Worm (Caenorhabditis elegans) whole organism, L2 larva: Measurements from ENCODE around the gene rhi-1.

Source experiments
- C34F6.9 ChIP-seq: fragments of 150-350 bp; optimal IDR thresholded peaks from 2 replicates; lab custom pipeline; 2014; ENCODE audit warnings: missing biosample characterization, missing genetic modification characterization
- F13H6.1 ChIP-seq: sonication (generic microtip); optimal IDR thresholded peaks from 2 replicates; lab custom pipeline; 2016; ENCODE audit warnings: missing genetic modification characterization, missing compliant biosample characterization
- R02D3.7 ChIP-seq: fragments of 150-350 bp; optimal IDR thresholded peaks from 2 replicates; lab custom pipeline; 2014; ENCODE audit warnings: missing biosample characterization, missing genetic modification characterization
- Y55F3AM.14 ChIP-seq: fragments of 200-800 bp; sonication (Bioruptor generic); optimal IDR thresholded peaks from 2 replicates; lab custom pipeline; 2018; ENCODE audit warnings: mild to moderate bottlenecking, missing genetic modification characterization, missing compliant biosample characterization
- ZK546.5 ChIP-seq: sonication (generic microtip); optimal IDR thresholded peaks from 2 replicates; lab custom pipeline; 2017; ENCODE audit warnings: missing biosample characterization, missing genetic modification characterization
- alr-1 ChIP-seq: fragments of 150-350 bp; optimal IDR thresholded peaks from 2 replicates; lab custom pipeline; 2014; ENCODE audit warnings: missing biosample characterization, missing genetic modification characterization
- aly-2 ChIP-seq: fragments of 150-350 bp; optimal IDR thresholded peaks from 2 replicates; lab custom pipeline; 2014; ENCODE audit warnings: missing biosample characterization, missing genetic modification characterization
- ama-1 ChIP-seq: fragments of 150-350 bp; optimal IDR thresholded peaks from 2 replicates; lab custom pipeline; 2018; ENCODE audit warnings: inconsistent platforms
- blmp-1 ChIP-seq: sonication (generic microtip); optimal IDR thresholded peaks from 2 replicates; lab custom pipeline; 2017; ENCODE audit warnings: missing genetic modification characterization, mild to moderate bottlenecking, missing compliant biosample characterization, antibody characterized with exemption, moderate library complexity; ENCODE audit not compliant: insufficient read depth
- ceh-16 ChIP-seq: fragments of 150-350 bp; optimal IDR thresholded peaks from 2 replicates; lab custom pipeline; 2014; ENCODE audit warnings: missing biosample characterization, missing genetic modification characterization
- ceh-82 ChIP-seq: fragments of 150-350 bp; optimal IDR thresholded peaks from 2 replicates; lab custom pipeline; 2014; ENCODE audit warnings: missing biosample characterization, missing genetic modification characterization
- crh-2 ChIP-seq: sonication (generic microtip); optimal IDR thresholded peaks from 2 replicates; lab custom pipeline; 2017; ENCODE audit warnings: missing biosample characterization, missing genetic modification characterization
- dmd-4 ChIP-seq: sonication (generic microtip); optimal IDR thresholded peaks from 2 replicates; lab custom pipeline; 2017; ENCODE audit warnings: missing biosample characterization, missing genetic modification characterization
- elt-1 ChIP-seq: fragments of 150-350 bp; optimal IDR thresholded peaks from 2 replicates; lab custom pipeline; 2014; ENCODE audit warnings: missing biosample characterization, missing genetic modification characterization
- elt-3 ChIP-seq: sonication (generic microtip); optimal IDR thresholded peaks from 2 replicates; lab custom pipeline; 2017; ENCODE audit warnings: missing biosample characterization, missing genetic modification characterization
- fos-1 ChIP-seq: fragments of 150-350 bp; optimal IDR thresholded peaks from 2 replicates; lab custom pipeline; 2014; ENCODE audit warnings: missing biosample characterization, missing genetic modification characterization
- gmeb-1 ChIP-seq: fragments of 150-350 bp; optimal IDR thresholded peaks from 2 replicates; lab custom pipeline; 2014; ENCODE audit warnings: missing biosample characterization, missing genetic modification characterization
- lin-11 ChIP-seq: fragments of 150-350 bp; sonication (generic microtip); optimal IDR thresholded peaks from 2 replicates; lab custom pipeline; 2014; ENCODE audit warnings: missing biosample characterization, missing genetic modification characterization, inconsistent platforms, mixed read lengths
- lin-13 ChIP-seq: fragments of 150-350 bp; optimal IDR thresholded peaks from 2 replicates; lab custom pipeline; 2014; ENCODE audit warnings: missing biosample characterization, missing genetic modification reagents, missing genetic modification characterization
- lin-39 ChIP-seq: fragments of 150-350 bp; optimal IDR thresholded peaks from 2 replicates; lab custom pipeline; 2014; ENCODE audit warnings: missing biosample characterization, missing genetic modification reagents, missing genetic modification characterization
- lsy-2 ChIP-seq, 2 experiments: fragments of 150-350 bp in 1 of 2; sonication (generic microtip) in 1 of 2; optimal IDR thresholded peaks; 2 replicates each; lab custom pipeline; 2014 to 2017; ENCODE audit warnings: missing biosample characterization in 2 of 2, missing genetic modification characterization in 2 of 2
- mab-5 ChIP-seq: fragments of 150-350 bp; optimal IDR thresholded peaks from 2 replicates; lab custom pipeline; 2014; ENCODE audit warnings: missing biosample characterization, missing genetic modification characterization
- mbf-1 ChIP-seq: sonication (generic microtip); optimal IDR thresholded peaks from 2 replicates; lab custom pipeline; 2017; ENCODE audit warnings: missing biosample characterization, missing genetic modification characterization
- mdl-1 ChIP-seq, 2 experiments: fragments of 150-350 bp in 1 of 2; sonication (generic microtip) in 1 of 2; optimal IDR thresholded peaks; 2 replicates each; lab custom pipeline; 2017; ENCODE audit warnings: missing biosample characterization in 2 of 2, missing genetic modification characterization in 2 of 2
- nhr-10 ChIP-seq: sonication (generic microtip); optimal IDR thresholded peaks from 2 replicates; lab custom pipeline; 2017; ENCODE audit warnings: missing biosample characterization, missing genetic modification characterization
- nhr-129 ChIP-seq: fragments of 150-350 bp; optimal IDR thresholded peaks from 2 replicates; lab custom pipeline; 2014; ENCODE audit warnings: missing biosample characterization, missing genetic modification characterization
- nhr-21 ChIP-seq: fragments of 150-350 bp; optimal IDR thresholded peaks from 2 replicates; lab custom pipeline; 2014; ENCODE audit warnings: missing biosample characterization, missing genetic modification characterization
- nhr-23 ChIP-seq: fragments of 150-350 bp; optimal IDR thresholded peaks from 2 replicates; lab custom pipeline; 2014; ENCODE audit warnings: missing biosample characterization, missing genetic modification reagents, missing genetic modification characterization
- nhr-237 ChIP-seq: fragments of 150-350 bp; optimal IDR thresholded peaks from 2 replicates; lab custom pipeline; 2014; ENCODE audit warnings: missing biosample characterization, missing genetic modification characterization
- nhr-25 ChIP-seq: fragments of 150-350 bp; sonication (generic microtip); optimal IDR thresholded peaks from 3 replicates; lab custom pipeline; 2014; ENCODE audit warnings: missing biosample characterization, missing genetic modification characterization
- nhr-6 ChIP-seq: fragments of 150-350 bp; optimal IDR thresholded peaks from 2 replicates; lab custom pipeline; 2014; ENCODE audit warnings: missing biosample characterization, missing genetic modification characterization
- nhr-77 ChIP-seq: fragments of 150-350 bp; optimal IDR thresholded peaks from 2 replicates; lab custom pipeline; 2014; ENCODE audit warnings: missing biosample characterization, missing genetic modification characterization
- peb-1 ChIP-seq: fragments of 150-350 bp; optimal IDR thresholded peaks from 2 replicates; lab custom pipeline; 2014; ENCODE audit warnings: missing biosample characterization, missing genetic modification characterization
- sma-3 ChIP-seq: sonication (generic microtip); optimal IDR thresholded peaks from 2 replicates; lab custom pipeline; 2016; ENCODE audit warnings: missing genetic modification reagents, missing genetic modification characterization, missing compliant biosample characterization
- sma-9 ChIP-seq, 2 experiments: fragments of 150-350 bp in 1 of 2; sonication (generic microtip) in 1 of 2; optimal IDR thresholded peaks; 2 replicates each; lab custom pipeline; 2014 to 2016; ENCODE audit warnings: missing genetic modification characterization in 2 of 2, mild to moderate bottlenecking in 1 of 2, missing biosample characterization in 1 of 2, missing compliant biosample characterization in 1 of 2, missing genetic modification reagents in 1 of 2, moderate library complexity in 1 of 2
- snpc-4 ChIP-seq: fragments of 150-350 bp; optimal IDR thresholded peaks from 2 replicates; lab custom pipeline; 2014; ENCODE audit warnings: missing biosample characterization, missing genetic modification characterization
- unc-39 ChIP-seq: fragments of 150-350 bp; optimal IDR thresholded peaks from 2 replicates; lab custom pipeline; 2014; ENCODE audit warnings: missing biosample characterization, missing genetic modification characterization
- unc-55 ChIP-seq: fragments of 150-350 bp; sonication (generic microtip); optimal IDR thresholded peaks from 3 replicates; lab custom pipeline; 2014; ENCODE audit warnings: missing biosample characterization, missing genetic modification reagents, missing genetic modification characterization
- unc-62 ChIP-seq: fragments of 150-350 bp; optimal IDR thresholded peaks from 2 replicates; lab custom pipeline; 2014; ENCODE audit warnings: missing biosample characterization, missing genetic modification reagents, missing genetic modification characterization
- ztf-1 ChIP-seq: fragments of 200-800 bp; sonication (Bioruptor generic); conservative IDR thresholded peaks from 2 replicates; pipeline ENCODE4 v1.3.6; 2022; ENCODE audit warnings: missing genetic modification characterization, missing compliant biosample characterization
- ztf-11 ChIP-seq: sonication (generic microtip); optimal IDR thresholded peaks from 2 replicates; lab custom pipeline; 2017; ENCODE audit warnings: missing biosample characterization, missing genetic modification characterization
- ztf-4 ChIP-seq: fragments of 150-350 bp; optimal IDR thresholded peaks from 2 replicates; lab custom pipeline; 2014; ENCODE audit warnings: missing biosample characterization, missing genetic modification characterization

Gene rhi-1

DNA sequence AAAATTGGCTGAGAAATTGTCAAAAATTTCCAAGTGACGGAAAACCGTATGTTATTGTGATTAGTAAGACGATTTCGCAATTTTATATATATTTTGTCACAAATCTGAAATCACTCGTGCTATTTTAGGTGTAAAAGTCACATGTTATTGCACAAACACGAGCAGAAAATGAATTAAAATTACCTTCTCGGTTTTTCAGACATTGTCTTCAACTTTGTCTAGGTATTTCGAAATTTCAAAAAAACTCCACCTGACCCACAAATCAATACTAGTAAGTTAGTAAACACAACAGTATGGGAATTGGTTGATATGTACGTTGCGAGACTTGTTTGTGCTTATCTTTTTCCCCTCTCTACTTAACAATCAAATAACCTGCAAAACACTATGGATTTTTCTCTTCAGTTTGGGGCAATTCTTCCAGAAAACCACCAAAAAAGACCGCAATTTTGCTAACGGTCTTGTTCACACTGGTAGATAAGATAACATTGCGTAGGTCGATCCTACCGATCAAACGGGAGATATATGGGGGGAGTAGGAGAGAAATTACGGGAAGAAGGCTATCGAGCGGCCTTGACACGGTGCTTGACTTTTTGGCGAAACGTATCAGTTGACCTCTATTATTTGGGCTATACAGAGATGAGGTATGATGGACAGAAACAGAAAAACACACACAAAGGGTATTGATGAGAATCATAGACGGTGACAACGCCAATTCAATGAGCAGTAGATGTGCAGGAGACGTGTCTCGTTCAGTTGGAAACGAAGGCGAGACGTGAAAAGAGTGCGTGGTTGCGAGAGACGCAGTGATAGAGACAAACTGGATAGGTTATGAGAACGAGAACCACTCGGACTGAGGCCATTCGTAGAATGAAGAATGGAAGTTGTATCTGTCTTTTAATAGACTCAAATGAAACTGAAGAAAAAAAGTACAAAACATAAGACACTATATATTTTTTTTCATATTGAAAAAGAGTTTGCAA, 13.8 kb downstream of the rhi-1 start, which contains the start of gene C07A12.7:
Gene C07A12.7, minus strand, starts transcription at position 308 of the 980 bp plus-strand sequence.
- TF ChIP-seq nhr-6 (tag; lab: Kevin White, UChicago) (no peak), nhr-25 (tag; lab: Kevin White, UChicago) (peak; percentile 27), lsy-2 (tag; optimal IDR thresholded peaks at IDR 0.05; lab: Kevin White, UChicago) (peak in 1 of 2 experiments; percentile 9), fos-1 (tag; lab: Kevin White, UChicago) (no peak), dmd-4 (tag; lab: Kevin White, UChicago) (no peak), elt-1 (tag; lab: Kevin White, UChicago) (peak; percentile 52), lin-11 (tag; lab: Kevin White, UChicago) (no peak), sma-9 (GFP tag; optimal IDR thresholded peaks at IDR 0.05; lab: Kevin White, UChicago) (peak; percentile 28), sma-9 (tag; optimal IDR thresholded peaks at IDR 0.05; lab: Kevin White, UChicago) (no peak), unc-55 (GFP tag; lab: Kevin White, UChicago) (peak; percentile 40), nhr-21 (tag; lab: Kevin White, UChicago) (peak; percentile 48), crh-2 (tag; lab: Kevin White, UChicago) (no peak), ceh-16 (tag; lab: Kevin White, UChicago) (peak; percentile 28), lin-39 (tag; lab: Kevin White, UChicago) (no peak), nhr-129 (tag; lab: Kevin White, UChicago) (peak; percentile 49), C34F6.9 (tag; lab: Kevin White, UChicago) (peak; percentile 10), sma-3 (GFP tag; lab: Kevin White, UChicago) (peak; percentile 19), nhr-23 (peak; percentile 76)
- TF ChIP-seq, all 48 proteins: peak for 11

DNA sequence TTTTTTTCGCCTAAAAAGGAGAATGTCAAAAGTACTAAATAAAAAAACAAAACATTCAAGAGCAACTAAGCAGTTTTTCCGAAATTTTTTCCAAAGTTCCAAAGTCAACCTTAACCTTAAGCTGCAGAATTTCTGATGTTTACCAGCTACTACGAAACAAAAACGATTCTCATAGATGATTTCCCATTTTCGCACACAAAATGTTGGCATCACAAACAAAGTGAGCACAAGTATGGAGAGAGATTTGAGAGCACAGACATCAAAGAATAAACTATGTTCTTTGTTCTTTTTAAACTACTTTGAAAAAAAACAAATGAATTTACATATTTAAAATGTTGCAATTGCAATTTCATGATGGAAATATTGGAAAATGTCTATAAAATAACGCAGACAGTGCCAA, 15.0 kb downstream of the rhi-1 start:
- TF ChIP-seq mab-5, result no peak
- TF ChIP-seq peb-1 (tag; lab: Kevin White, UChicago), result no peak
- no peak for TF ChIP-seq elt-3 (tag; lab: Kevin White, UChicago)
- TF ChIP-seq lsy-2 (tag; optimal IDR thresholded peaks at IDR 0.05; lab: Kevin White, UChicago), result no peak
- TF ChIP-seq lin-13 (GFP tag; lab: Kevin White, UChicago), result no peak
- TF ChIP-seq unc-55 (GFP tag; lab: Kevin White, UChicago), result no peak
- TF ChIP-seq alr-1, result no peak
- no peak for TF ChIP-seq lin-11 (tag; lab: Kevin White, UChicago)
- no peak for TF ChIP-seq mdl-1 (tag; optimal IDR thresholded peaks at IDR 0.05; lab: Kevin White, UChicago)
- TF ChIP-seq lin-39 (tag; lab: Kevin White, UChicago), result no peak
- no peak for TF ChIP-seq ztf-1 (GFP tag; lab: Robert Waterston, UW)
- no peak for TF ChIP-seq fos-1 (tag; lab: Kevin White, UChicago)
- no peak for TF ChIP-seq C34F6.9 (tag; lab: Kevin White, UChicago)
- TF ChIP-seq aly-2 (tag; lab: Kevin White, UChicago), result no peak
- no peak for TF ChIP-seq Y55F3AM.14 (GFP tag; lab: Kevin White, UChicago)
- no peak for TF ChIP-seq nhr-23
- TF ChIP-seq nhr-6 (tag; lab: Kevin White, UChicago), result no peak

- no peak for TF ChIP-seq ztf-4 (tag; lab: Kevin White, UChicago)
- TF ChIP-seq lin-13 (GFP tag; lab: Kevin White, UChicago), result peak; percentile 76
- TF ChIP-seq gmeb-1 (tag; lab: Kevin White, UChicago), result peak; percentile 68
- TF ChIP-seq ama-1 (lab: Kevin White, UChicago), result peak; percentile 85
- TF ChIP-seq unc-39 (tag; lab: Kevin White, UChicago), result no peak
- TF ChIP-seq ceh-82 (tag; lab: Kevin White, UChicago), result no peak
- no peak for TF ChIP-seq alr-1
- TF ChIP-seq nhr-10 (tag; lab: Kevin White, UChicago), result no peak
- no peak for TF ChIP-seq R02D3.7 (tag; lab: Kevin White, UChicago)
- peak; percentile 74 for TF ChIP-seq sma-3 (GFP tag; lab: Kevin White, UChicago)
- TF ChIP-seq mbf-1 (tag; lab: Kevin White, UChicago), result no peak
- no peak for TF ChIP-seq snpc-4 (tag; lab: Kevin White, UChicago)
- peak; percentile 89 for TF ChIP-seq ceh-16 (tag; lab: Kevin White, UChicago)
- TF ChIP-seq sma-9 (GFP tag; optimal IDR thresholded peaks at IDR 0.05; lab: Kevin White, UChicago), result peak; percentile 33
- no peak for TF ChIP-seq sma-9 (tag; optimal IDR thresholded peaks at IDR 0.05; lab: Kevin White, UChicago)
- peak; percentile 80 for TF ChIP-seq nhr-21 (tag; lab: Kevin White, UChicago)
- peak; percentile 75 for TF ChIP-seq Y55F3AM.14 (GFP tag; lab: Kevin White, UChicago)
- no peak for TF ChIP-seq peb-1 (tag; lab: Kevin White, UChicago)
- TF ChIP-seq F13H6.1 (tag; lab: Kevin White, UChicago), result peak; percentile 72
- TF ChIP-seq ztf-1 (GFP tag; lab: Robert Waterston, UW), result no peak
- TF ChIP-seq nhr-129 (tag; lab: Kevin White, UChicago), result peak; percentile 68
- TF ChIP-seq lin-39 (tag; lab: Kevin White, UChicago), result no peak
- TF ChIP-seq nhr-23, result no peak
- no peak for TF ChIP-seq unc-62 (GFP tag; lab: Kevin White, UChicago)
- TF ChIP-seq ZK546.5, result peak; percentile 8
- TF ChIP-seq elt-1 (tag; lab: Kevin White, UChicago), result no peak
- peak; percentile 12 for TF ChIP-seq nhr-237 (tag; lab: Kevin White, UChicago)
- no peak for TF ChIP-seq ztf-11 (tag; lab: Kevin White, UChicago)
- no peak for TF ChIP-seq nhr-77
- TF ChIP-seq blmp-1 (tag; lab: Kevin White, UChicago), result peak; percentile 75
- TF ChIP-seq unc-55 (GFP tag; lab: Kevin White, UChicago), result peak; percentile 54
- TF ChIP-seq crh-2 (tag; lab: Kevin White, UChicago), result peak; percentile 94
- TF ChIP-seq elt-3 (tag; lab: Kevin White, UChicago), result no peak
- no peak for TF ChIP-seq nhr-6 (tag; lab: Kevin White, UChicago)
Measured at ce11 chrX:4523887-4524350, 15.6 kb downstream of the rhi-1 start, which contains the start of gene pdi-2. TSS of gene pdi-2 (plus strand) at chrX:4524155.
